Fruit fly (Drosophila melanogaster) whole organism, embryonic: ENCODE results near the gene Irk1.

Source experiments
- Abd-B ChIP-seq: fragments of 200-800 bp; sonication (Bioruptor generic); optimal IDR thresholded peaks from 2 replicates; lab custom pipeline; 2018; ENCODE audit warnings: missing biosample characterization, mild to moderate bottlenecking, missing genetic modification characterization, moderate library complexity
- CG10267 ChIP-seq: fragments of 200-800 bp; sonication (Bioruptor generic); optimal IDR thresholded peaks from 2 replicates; lab custom pipeline; 2018; ENCODE audit warnings: missing biosample characterization, mild to moderate bottlenecking, missing genetic modification characterization, moderate library complexity
- CG10462 ChIP-seq: fragments of 200-800 bp; sonication (Bioruptor generic); optimal IDR thresholded peaks from 2 replicates; lab custom pipeline; 2016; ENCODE audit warnings: missing biosample characterization, missing genetic modification characterization
- CG14050 ChIP-seq: fragments of 200-800 bp; sonication (Bioruptor generic); IDR thresholded peaks from 3 replicates; pipeline ENCODE4 v1.3.6; 2022; ENCODE audit warnings: missing biosample characterization, missing genetic modification characterization
- CG15011 ChIP-seq: fragments of 200-800 bp; sonication (Bioruptor generic); optimal IDR thresholded peaks from 3 replicates; lab custom pipeline; 2018; ENCODE audit warnings: missing biosample characterization, mild to moderate bottlenecking, missing genetic modification characterization
- CG1529 ChIP-seq: fragments of 200-800 bp; sonication (Bioruptor generic); optimal IDR thresholded peaks from 3 replicates; lab custom pipeline; 2018; ENCODE audit warnings: missing biosample characterization, missing genetic modification characterization
- CG16863 ChIP-seq: fragments of 200-800 bp; sonication (Bioruptor generic); optimal IDR thresholded peaks from 3 replicates; lab custom pipeline; 2016; ENCODE audit warnings: missing biosample characterization, missing genetic modification characterization
- CG17912 ChIP-seq: fragments of 200-800 bp; sonication (Bioruptor generic); optimal IDR thresholded peaks from 2 replicates; lab custom pipeline; 2018; ENCODE audit warnings: missing biosample characterization, mild to moderate bottlenecking, missing genetic modification characterization
- CG18764 ChIP-seq: fragments of 200-800 bp; sonication (Bioruptor generic); optimal IDR thresholded peaks from 3 replicates; lab custom pipeline; 2016; ENCODE audit warnings: missing biosample characterization, missing genetic modification characterization
- CG2129 ChIP-seq: fragments of 200-800 bp; sonication (Bioruptor generic); IDR thresholded peaks from 2 replicates; pipeline ENCODE4 v1.3.6; 2022; ENCODE audit warnings: missing biosample characterization, missing genetic modification characterization; ENCODE audit not compliant: partially characterized antibody
- CG3281 ChIP-seq: fragments of 200-800 bp; sonication (Bioruptor generic); optimal IDR thresholded peaks from 3 replicates; lab custom pipeline; 2017; ENCODE audit warnings: missing biosample characterization, mild to moderate bottlenecking, missing genetic modification characterization
- CG3407 ChIP-seq: fragments of 200-800 bp; sonication (Bioruptor generic); optimal IDR thresholded peaks from 2 replicates; lab custom pipeline; 2018; ENCODE audit warnings: missing biosample characterization, mild to moderate bottlenecking, missing genetic modification characterization
- CG6689 ChIP-seq: fragments of 200-800 bp; sonication (Bioruptor generic); IDR thresholded peaks from 2 replicates; pipeline ENCODE4 v1.3.6; 2022; ENCODE audit warnings: missing biosample characterization, missing genetic modification characterization
- CG6765 ChIP-seq: fragments of 200-800 bp; sonication (Bioruptor generic); optimal IDR thresholded peaks from 3 replicates; lab custom pipeline; 2017; ENCODE audit warnings: missing biosample characterization, mild to moderate bottlenecking, missing genetic modification characterization
- CG8281 ChIP-seq: fragments of 200-800 bp; sonication (Bioruptor generic); optimal IDR thresholded peaks from 2 replicates; lab custom pipeline; 2018; ENCODE audit warnings: missing biosample characterization, mild to moderate bottlenecking, missing genetic modification characterization, moderate library complexity
- CG8359 ChIP-seq: fragments of 200-800 bp; sonication (Bioruptor generic); optimal IDR thresholded peaks from 2 replicates; lab custom pipeline; 2017; ENCODE audit warnings: missing biosample characterization, mild to moderate bottlenecking, missing genetic modification characterization, borderline replicate concordance
- CG8388 ChIP-seq: fragments of 200-800 bp; sonication (Bioruptor generic); optimal IDR thresholded peaks from 2 replicates; lab custom pipeline; 2019; ENCODE audit warnings: missing biosample characterization, mild to moderate bottlenecking, missing genetic modification characterization, moderate library complexity
- CG9215 ChIP-seq: fragments of 200-800 bp; sonication (Bioruptor generic); IDR thresholded peaks from 2 replicates; pipeline ENCODE4 v1.3.6; 2022; ENCODE audit warnings: missing biosample characterization, missing genetic modification characterization
- CG9609 ChIP-seq: fragments of 200-800 bp; sonication (Bioruptor generic); optimal IDR thresholded peaks from 3 replicates; lab custom pipeline; 2016; ENCODE audit warnings: missing biosample characterization, missing genetic modification characterization
- CkIIα-i1 ChIP-seq: fragments of 200-800 bp; sonication (Bioruptor generic); IDR thresholded peaks from 2 replicates; pipeline ENCODE4 v1.3.6; 2022; ENCODE audit warnings: missing biosample characterization, missing genetic modification characterization
- D ChIP-seq, 2 experiments: fragments of 200-800 bp in 1 of 2; fragments of >200 bp in 1 of 2; sonication (Bioruptor generic) in 1 of 2; optimal IDR thresholded peaks; 2 replicates in 1 of 2; 3 replicates in 1 of 2; lab custom pipeline; 2017; ENCODE audit warnings: mild to moderate bottlenecking in 1 of 2, missing biosample characterization in 1 of 2, missing genetic modification characterization in 1 of 2, missing genetic modification reagents in 1 of 2
- Drgx ChIP-seq: fragments of 200-800 bp; sonication (Bioruptor generic); IDR thresholded peaks from 2 replicates; pipeline ENCODE4 v1.3.6; 2022; ENCODE audit warnings: missing biosample characterization, missing genetic modification characterization
- Elba2 ChIP-seq: fragments of 200-800 bp; sonication (Bioruptor generic); optimal IDR thresholded peaks from 3 replicates; lab custom pipeline; 2016; ENCODE audit warnings: missing biosample characterization, missing genetic modification characterization
- H15 ChIP-seq: fragments of 200-800 bp; sonication (Bioruptor generic); IDR thresholded peaks from 3 replicates; pipeline ENCODE4 v1.3.6; 2022; ENCODE audit warnings: missing biosample characterization, missing genetic modification characterization
- HLHmδ ChIP-seq: fragments of 200-800 bp; sonication (Bioruptor generic); optimal IDR thresholded peaks from 2 replicates; lab custom pipeline; 2018; ENCODE audit warnings: missing biosample characterization, mild to moderate bottlenecking, missing genetic modification characterization, moderate library complexity
- Kr ChIP-seq: fragments of 200-800 bp; sonication (Bioruptor generic); optimal IDR thresholded peaks from 2 replicates; lab custom pipeline; 2017; ENCODE audit warnings: missing biosample characterization, mild to moderate bottlenecking, missing genetic modification characterization
- Lpt ChIP-seq: fragments of >200 bp; optimal IDR thresholded peaks from 2 replicates; lab custom pipeline; 2018; ENCODE audit warnings: missing biosample characterization, missing genetic modification characterization
- MBD-R2 ChIP-seq: fragments of 200-800 bp; sonication (Bioruptor generic); IDR thresholded peaks from 2 replicates; pipeline ENCODE4 v1.3.6; 2022; ENCODE audit warnings: missing biosample characterization, missing genetic modification characterization
- NC2α ChIP-seq: fragments of 200-800 bp; sonication (Bioruptor generic); optimal IDR thresholded peaks from 2 replicates; lab custom pipeline; 2016; ENCODE audit warnings: missing biosample characterization, missing genetic modification characterization
- Nf-YC ChIP-seq: fragments of 200-800 bp; optimal IDR thresholded peaks from 3 replicates; lab custom pipeline; 2019; ENCODE audit warnings: missing biosample characterization, mild to moderate bottlenecking, missing genetic modification characterization, moderate library complexity
- Rfx ChIP-seq: fragments of 200-800 bp; sonication (Bioruptor generic); IDR thresholded peaks from 2 replicates; pipeline ENCODE4 v1.3.6; 2022; ENCODE audit warnings: missing biosample characterization, missing genetic modification characterization
- Sin3A ChIP-seq: fragments of >200 bp; optimal IDR thresholded peaks from 2 replicates; lab custom pipeline; 2018
- Stat92E ChIP-seq, 3 experiments: fragments of >200 bp in 2 of 3; fragments of 200-800 bp in 1 of 3; sonication (Bioruptor generic) in 1 of 3; optimal IDR thresholded peaks; 2 replicates each; lab custom pipeline; 2017 to 2019; ENCODE audit warnings: missing biosample characterization in 3 of 3, missing genetic modification characterization in 3 of 3, mild to moderate bottlenecking in 1 of 3, moderate library complexity in 1 of 3
- Vsx1 ChIP-seq: fragments of 200-800 bp; sonication (Bioruptor generic); optimal IDR thresholded peaks from 2 replicates; lab custom pipeline; 2017; ENCODE audit warnings: missing biosample characterization, mild to moderate bottlenecking, missing genetic modification characterization, missing genetic modification reagents
- cad ChIP-seq: fragments of >200 bp; optimal IDR thresholded peaks from 2 replicates; lab custom pipeline; 2017; ENCODE audit warnings: missing biosample characterization, missing genetic modification characterization
- dpn ChIP-seq, 2 experiments: fragments of 200-800 bp; sonication (Bioruptor generic); optimal IDR thresholded peaks; 3 replicates each; lab custom pipeline; 2016; ENCODE audit warnings: missing biosample characterization in 2 of 2, missing genetic modification characterization in 2 of 2
- fd102C ChIP-seq: fragments of 200-800 bp; sonication (Bioruptor generic); optimal IDR thresholded peaks from 2 replicates; lab custom pipeline; 2018; ENCODE audit warnings: missing biosample characterization, mild to moderate bottlenecking, missing genetic modification characterization, moderate library complexity
- ftz-f1 ChIP-seq: fragments of 200-800 bp; sonication (Bioruptor generic); optimal IDR thresholded peaks from 2 replicates; lab custom pipeline; 2016; ENCODE audit warnings: missing biosample characterization, missing genetic modification characterization
- gro ChIP-seq: fragments of 200-800 bp; sonication (Bioruptor generic); optimal IDR thresholded peaks from 2 replicates; lab custom pipeline; 2016; ENCODE audit warnings: missing biosample characterization, missing genetic modification characterization
- kah ChIP-seq: fragments of 200-800 bp; sonication (Bioruptor generic); optimal IDR thresholded peaks from 2 replicates; lab custom pipeline; 2018; ENCODE audit warnings: missing biosample characterization, mild to moderate bottlenecking, missing genetic modification characterization
- kni ChIP-seq: fragments of 200-800 bp; sonication (Bioruptor generic); optimal IDR thresholded peaks from 3 replicates; lab custom pipeline; 2017; ENCODE audit warnings: mild to moderate bottlenecking, missing biosample characterization, missing genetic modification reagents, missing genetic modification characterization
- knrl ChIP-seq: fragments of 200-800 bp; sonication (Bioruptor generic); IDR thresholded peaks from 3 replicates; pipeline ENCODE4 v1.3.6; 2022; ENCODE audit warnings: missing biosample characterization, missing genetic modification characterization; ENCODE audit not compliant: partially characterized antibody
- mirr ChIP-seq: fragments of 200-800 bp; sonication (Bioruptor generic); optimal IDR thresholded peaks from 3 replicates; lab custom pipeline; 2018; ENCODE audit warnings: missing biosample characterization, mild to moderate bottlenecking, missing genetic modification characterization
- onecut ChIP-seq: fragments of 200-800 bp; sonication (Bioruptor generic); IDR thresholded peaks from 2 replicates; pipeline ENCODE4 v1.3.6; 2022; ENCODE audit warnings: missing biosample characterization, missing genetic modification characterization
- repo ChIP-seq: fragments of 200-800 bp; sonication (Bioruptor generic); optimal IDR thresholded peaks from 2 replicates; lab custom pipeline; 2016; ENCODE audit warnings: missing biosample characterization, missing genetic modification characterization
- schlank ChIP-seq: fragments of 200-800 bp; sonication (Bioruptor generic); optimal IDR thresholded peaks from 2 replicates; lab custom pipeline; 2018; ENCODE audit warnings: missing biosample characterization, mild to moderate bottlenecking, missing genetic modification characterization
- sqz ChIP-seq: fragments of 200-800 bp; sonication (Bioruptor generic); optimal IDR thresholded peaks from 3 replicates; lab custom pipeline; 2018; ENCODE audit warnings: missing biosample characterization, mild to moderate bottlenecking, missing genetic modification characterization
- twi ChIP-seq: fragments of 200-800 bp; optimal IDR thresholded peaks from 2 replicates; lab custom pipeline; 2019; ENCODE audit warnings: missing biosample characterization, mild to moderate bottlenecking, missing genetic modification characterization, moderate library complexity
- vfl ChIP-seq: fragments of 200-800 bp; sonication (Bioruptor generic); optimal IDR thresholded peaks from 2 replicates; lab custom pipeline; 2016; ENCODE audit warnings: missing biosample characterization, missing genetic modification characterization
- vnd ChIP-seq: fragments of 200-800 bp; sonication (Bioruptor generic); IDR thresholded peaks from 3 replicates; pipeline ENCODE4 v1.3.6; 2022; ENCODE audit warnings: missing biosample characterization, missing genetic modification characterization; ENCODE audit not compliant: partially characterized antibody
- zen2 ChIP-seq: fragments of 200-800 bp; sonication (Bioruptor generic); IDR thresholded peaks from 3 replicates; pipeline ENCODE4 v1.3.6; 2022; ENCODE audit warnings: missing biosample characterization, missing genetic modification characterization; ENCODE audit not compliant: partially characterized antibody

The Irk1 gene

dm6 chr3R:23193400-23193799 is 25.3 kb downstream of the Irk1 start (continued):
- no peak for TF ChIP-seq kah (GFP tag; lab: Kevin White, UChicago)
- no peak for TF ChIP-seq CG8388 (GFP tag; lab: Kevin White, UChicago)
- no peak for TF ChIP-seq ftz-f1 (GFP tag; lab: Kevin White, UChicago)
- TF ChIP-seq CG9609 (GFP tag; lab: Kevin White, UChicago), result no peak
- TF ChIP-seq cad (GFP tag; lab: Kevin White, UChicago), result no peak
- TF ChIP-seq vnd (GFP tag; lab: Robert Waterston, UW), result no peak
- TF ChIP-seq CG18764, result no peak
- no peak for TF ChIP-seq CG17912 (GFP tag; lab: Kevin White, UChicago)
- TF ChIP-seq CkIIα-i1 (GFP tag; lab: Robert Waterston, UW), result no peak
- peak; percentile 88 for TF ChIP-seq D (optimal IDR thresholded peaks at IDR 0.05; lab: Kevin White, UChicago)
- no peak for TF ChIP-seq D (GFP tag; optimal IDR thresholded peaks at IDR 0.05; lab: Kevin White, UChicago)
- TF ChIP-seq twi (tag; lab: Kevin White, UChicago), result peak; percentile 64
- no peak for TF ChIP-seq Stat92E (GFP tag; optimal IDR thresholded peaks at IDR 0.05; lab: Kevin White, UChicago)
- no peak for TF ChIP-seq Rfx
- peak; percentile 3 for TF ChIP-seq HLHmδ (GFP tag; lab: Kevin White, UChicago)
- no peak for TF ChIP-seq knrl
- TF ChIP-seq CG6689 (GFP tag; lab: Robert Waterston, UW), result no peak
- TF ChIP-seq H15, result no peak
- no peak for TF ChIP-seq Drgx (GFP tag; lab: Robert Waterston, UW)
- peak; percentile 0 for TF ChIP-seq fd102C
- TF ChIP-seq CG16863 (GFP tag; lab: Kevin White, UChicago), result no peak
- TF ChIP-seq Sin3A (lab: Kevin White, UChicago), result no peak
- no peak for TF ChIP-seq Vsx1 (GFP tag; lab: Kevin White, UChicago)
- TF ChIP-seq onecut (GFP tag; lab: Robert Waterston, UW), result no peak
- TF ChIP-seq Abd-B, result no peak
- TF ChIP-seq CG1529 (GFP tag; lab: Kevin White, UChicago), result no peak
- TF ChIP-seq CG6765, result no peak
- TF ChIP-seq Kr (GFP tag; lab: Kevin White, UChicago), result no peak
- TF ChIP-seq CG14050 (GFP tag; lab: Robert Waterston, UW), result no peak
- peak; percentile 90 for TF ChIP-seq sqz (GFP tag; lab: Kevin White, UChicago)
- no peak for TF ChIP-seq schlank (tag; lab: Kevin White, UChicago)
- TF ChIP-seq CG3281, result no peak
- TF ChIP-seq mirr (GFP tag; lab: Kevin White, UChicago), result no peak
- no peak for TF ChIP-seq gro (GFP tag; lab: Kevin White, UChicago)
- no peak for TF ChIP-seq zen2 (GFP tag; lab: Robert Waterston, UW)
- no peak for TF ChIP-seq CG2129 (GFP tag; lab: Robert Waterston, UW)
- TF ChIP-seq MBD-R2 (GFP tag; lab: Robert Waterston, UW), result no peak
- TF ChIP-seq NC2α (GFP tag; lab: Kevin White, UChicago), result no peak
- no peak for TF ChIP-seq CG3407 (GFP tag; lab: Kevin White, UChicago)
- TF ChIP-seq CG10267 (tag; lab: Kevin White, UChicago), result no peak
- TF ChIP-seq kni (GFP tag; lab: Kevin White, UChicago), result peak; percentile 72
- TF ChIP-seq CG10462, result no peak
- TF ChIP-seq Nf-YC (tag; lab: Kevin White, UChicago), result peak; percentile 82
- TF ChIP-seq CG9215 (GFP tag; lab: Robert Waterston, UW), result no peak
- TF ChIP-seq CG8359 (GFP tag; lab: Kevin White, UChicago), result no peak
- no peak for TF ChIP-seq Lpt (GFP tag; lab: Kevin White, UChicago)
- no peak for TF ChIP-seq vfl
- no peak for TF ChIP-seq repo (GFP tag; lab: Kevin White, UChicago)
- no peak for TF ChIP-seq CG15011 (GFP tag; lab: Kevin White, UChicago)
- no peak for TF ChIP-seq CG8281 (tag; lab: Kevin White, UChicago)
- no peak for TF ChIP-seq dpn (GFP tag; optimal IDR thresholded peaks at IDR 0.05; lab: Kevin White, UChicago)
- TF ChIP-seq Elba2, result no peak
